Worm (Caenorhabditis elegans) whole organism, late embryonic: ENCODE data around the gene C54H2.4.

Source experiments
- F13H6.1 ChIP-seq: sonication (generic microtip); optimal IDR thresholded peaks from 2 replicates; lab custom pipeline; 2016; ENCODE audit warnings: missing genetic modification characterization, missing compliant biosample characterization
- ama-1 ChIP-seq: fragments of 150-350 bp; optimal IDR thresholded peaks from 2 replicates; lab custom pipeline; 2014
- fax-1 ChIP-seq: sonication (generic microtip); optimal IDR thresholded peaks from 2 replicates; lab custom pipeline; 2016; ENCODE audit warnings: missing genotype, missing genetic modification characterization, missing compliant biosample characterization
- hlh-6 ChIP-seq: sonication (generic microtip); optimal IDR thresholded peaks from 2 replicates; lab custom pipeline; 2016; ENCODE audit warnings: missing genotype, missing genetic modification characterization, missing compliant biosample characterization
- lin-11 ChIP-seq: fragments of 200-800 bp; sonication (Bioruptor generic); optimal IDR thresholded peaks from 2 replicates; lab custom pipeline; 2018; ENCODE audit warnings: mild to moderate bottlenecking, missing genetic modification characterization, missing compliant biosample characterization
- nhr-11 ChIP-seq: fragments of 150-350 bp; optimal IDR thresholded peaks from 2 replicates; lab custom pipeline; 2014; ENCODE audit warnings: missing biosample characterization, missing genetic modification characterization
- nhr-232 ChIP-seq: sonication (generic microtip); optimal IDR thresholded peaks from 2 replicates; lab custom pipeline; 2016; ENCODE audit warnings: missing genetic modification characterization, missing compliant biosample characterization
- pax-1 ChIP-seq: fragments of 150-350 bp; optimal IDR thresholded peaks from 2 replicates; lab custom pipeline; 2014; ENCODE audit warnings: missing biosample characterization, missing genetic modification characterization
- pha-4 ChIP-seq: fragments of 150-350 bp; optimal IDR thresholded peaks from 2 replicates; lab custom pipeline; 2018; ENCODE audit warnings: missing biosample characterization, missing genetic modification reagents, missing genetic modification characterization
- syd-9 ChIP-seq: sonication (generic microtip); optimal IDR thresholded peaks from 2 replicates; lab custom pipeline; 2016; ENCODE audit warnings: mild to moderate bottlenecking, missing genetic modification characterization, moderate library complexity, missing compliant biosample characterization
- unc-55 ChIP-seq: sonication (generic microtip); optimal IDR thresholded peaks from 2 replicates; lab custom pipeline; 2017; ENCODE audit warnings: missing biosample characterization, missing genetic modification reagents, missing genetic modification characterization
- unc-86 ChIP-seq: sonication (generic microtip); optimal IDR thresholded peaks from 2 replicates; lab custom pipeline; 2016; ENCODE audit warnings: missing genetic modification characterization, missing compliant biosample characterization

DNA sequence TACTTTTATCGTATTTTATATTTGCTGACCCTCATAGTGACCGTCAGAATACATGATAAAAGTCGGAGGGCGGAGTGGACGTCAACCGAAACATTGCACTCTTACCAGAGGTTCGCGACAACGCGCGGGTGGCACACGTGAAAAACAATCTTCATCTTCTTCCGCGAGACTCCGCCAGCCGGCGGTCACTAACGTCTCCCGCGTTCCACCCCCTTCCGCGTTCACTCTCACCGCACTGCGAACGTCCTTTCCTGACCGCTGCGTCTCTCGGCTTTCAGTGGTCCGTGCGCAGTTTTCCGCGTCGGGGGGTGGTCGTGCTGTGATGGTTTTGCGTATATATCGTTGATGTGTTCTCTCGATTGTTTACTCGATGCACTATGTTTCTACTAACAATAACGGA, 47.6 kb upstream of the C54H2.4 start:
- TF ChIP-seq nhr-11 (tag; lab: Kevin White, UChicago), result no peak
- no peak for TF ChIP-seq F13H6.1 (tag; lab: Kevin White, UChicago)
- TF ChIP-seq syd-9, result peak; percentile 76
- no peak for TF ChIP-seq pha-4 (tag; lab: Kevin White, UChicago)
- no peak for TF ChIP-seq ama-1
- peak; percentile 70 for TF ChIP-seq unc-55 (GFP tag; lab: Kevin White, UChicago)
- TF ChIP-seq fax-1 (tag; lab: Kevin White, UChicago), result no peak
- TF ChIP-seq unc-86 (tag; lab: Kevin White, UChicago), result peak; percentile 49
- no peak for TF ChIP-seq hlh-6 (tag; lab: Kevin White, UChicago)
- peak; percentile 31 for TF ChIP-seq nhr-232 (tag; lab: Kevin White, UChicago)
- no peak for TF ChIP-seq pax-1 (tag; lab: Kevin White, UChicago)
- TF ChIP-seq lin-11, result no peak
